Worm (Caenorhabditis elegans) whole organism, mixed stage, embryonic: Measurements from ENCODE around the gene cdc-50.B.

Source experiments
- M03D4.4 ChIP-seq: sonication (generic microtip); optimal IDR thresholded peaks from 2 replicates; lab custom pipeline; 2017; ENCODE audit warnings: mild to moderate bottlenecking, missing genetic modification characterization, missing compliant biosample characterization
- bed-3 ChIP-seq: fragments of 200-800 bp; sonication (Bioruptor generic); optimal IDR thresholded peaks from 3 replicates; lab custom pipeline; 2018; ENCODE audit warnings: mild to moderate bottlenecking, missing genetic modification characterization, moderate library complexity, missing compliant biosample characterization
- blmp-1 ChIP-seq: fragments of 150-350 bp; optimal IDR thresholded peaks from 2 replicates; lab custom pipeline; 2014; ENCODE audit warnings: missing biosample characterization, missing genetic modification characterization
- ceh-39 ChIP-seq: fragments of 150-350 bp; optimal IDR thresholded peaks from 2 replicates; lab custom pipeline; 2014; ENCODE audit warnings: missing biosample characterization, missing genetic modification characterization
- ceh-43 ChIP-seq: fragments of 200-800 bp; sonication (Bioruptor generic); optimal IDR thresholded peaks from 2 replicates; lab custom pipeline; 2018; ENCODE audit warnings: mild to moderate bottlenecking, missing genetic modification characterization, moderate library complexity, missing compliant biosample characterization
- ceh-83 ChIP-seq: fragments of 200-800 bp; sonication (Bioruptor generic); optimal IDR thresholded peaks from 2 replicates; lab custom pipeline; 2018; ENCODE audit warnings: mild to moderate bottlenecking, missing genetic modification characterization, missing compliant biosample characterization
- cnd-1 ChIP-seq: fragments of 200-800 bp; sonication (Bioruptor generic); optimal IDR thresholded peaks from 2 replicates; lab custom pipeline; 2018; ENCODE audit warnings: mild to moderate bottlenecking, missing genetic modification characterization, missing compliant biosample characterization
- drap-1 ChIP-seq: fragments of 200-800 bp; sonication (Bioruptor generic); optimal IDR thresholded peaks from 3 replicates; lab custom pipeline; 2018; ENCODE audit warnings: mild to moderate bottlenecking, missing genetic modification characterization, missing compliant biosample characterization
- elt-1 ChIP-seq: sonication (generic microtip); optimal IDR thresholded peaks from 2 replicates; lab custom pipeline; 2017; ENCODE audit warnings: missing genetic modification characterization, mild to moderate bottlenecking, missing compliant biosample characterization, antibody characterized with exemption, moderate library complexity, borderline replicate concordance; ENCODE audit not compliant: insufficient read depth
- elt-3 ChIP-seq: fragments of 150-350 bp; optimal IDR thresholded peaks from 2 replicates; lab custom pipeline; 2014; ENCODE audit warnings: missing biosample characterization, missing genetic modification characterization
- flh-1 ChIP-seq: fragments of 200-800 bp; sonication (Bioruptor generic); optimal IDR thresholded peaks from 2 replicates; lab custom pipeline; 2018; ENCODE audit warnings: mild to moderate bottlenecking, missing genetic modification characterization, moderate library complexity, missing compliant biosample characterization
- ham-2 ChIP-seq: fragments of 200-800 bp; sonication (Bioruptor generic); optimal IDR thresholded peaks from 2 replicates; lab custom pipeline; 2018; ENCODE audit warnings: mild to moderate bottlenecking, missing genetic modification characterization, missing compliant biosample characterization
- hlh-1 ChIP-seq: fragments of 150-350 bp; optimal IDR thresholded peaks from 2 replicates; lab custom pipeline; 2014; ENCODE audit warnings: missing biosample characterization, missing genetic modification reagents, missing genetic modification characterization
- lin-13 ChIP-seq: fragments of 150-350 bp; optimal IDR thresholded peaks from 2 replicates; lab custom pipeline; 2014; ENCODE audit warnings: missing biosample characterization, missing genetic modification characterization
- lsy-2 ChIP-seq: fragments of 150-350 bp; optimal IDR thresholded peaks from 2 replicates; lab custom pipeline; 2014; ENCODE audit warnings: missing biosample characterization, missing genetic modification characterization
- mep-1 ChIP-seq: fragments of 150-350 bp; optimal IDR thresholded peaks from 2 replicates; lab custom pipeline; 2017; ENCODE audit warnings: missing biosample characterization, missing genetic modification reagents, missing genetic modification characterization, inconsistent platforms
- mls-2 ChIP-seq: sonication (generic microtip); optimal IDR thresholded peaks from 2 replicates; lab custom pipeline; 2016; ENCODE audit warnings: mild to moderate bottlenecking, missing genetic modification characterization, moderate library complexity, missing compliant biosample characterization
- nhr-12 ChIP-seq: fragments of 150-350 bp; optimal IDR thresholded peaks from 2 replicates; lab custom pipeline; 2014; ENCODE audit warnings: missing biosample characterization, missing genetic modification characterization
- nhr-28 ChIP-seq: fragments of 150-350 bp; optimal IDR thresholded peaks from 2 replicates; lab custom pipeline; 2014; ENCODE audit warnings: missing biosample characterization, missing genetic modification characterization
- pha-4 ChIP-seq: fragments of 150-350 bp; optimal IDR thresholded peaks from 2 replicates; lab custom pipeline; 2018; ENCODE audit warnings: missing biosample characterization, missing genetic modification reagents, missing genetic modification characterization
- sem-2 ChIP-seq: fragments of 200-800 bp; sonication (Bioruptor generic); optimal IDR thresholded peaks from 2 replicates; lab custom pipeline; 2018; ENCODE audit warnings: mild to moderate bottlenecking, missing genetic modification characterization, missing compliant biosample characterization
- snpc-4 ChIP-seq: fragments of 150-350 bp; optimal IDR thresholded peaks from 2 replicates; lab custom pipeline; 2014; ENCODE audit warnings: missing biosample characterization, missing genetic modification characterization
- sptf-1 ChIP-seq: sonication (generic microtip); optimal IDR thresholded peaks from 2 replicates; lab custom pipeline; 2017; ENCODE audit warnings: mild to moderate bottlenecking, missing genetic modification characterization, moderate library complexity, missing compliant biosample characterization
- tbx-8 ChIP-seq: fragments of 200-800 bp; sonication (Bioruptor generic); optimal IDR thresholded peaks from 2 replicates; lab custom pipeline; 2018; ENCODE audit warnings: mild to moderate bottlenecking, missing genetic modification characterization, moderate library complexity, missing compliant biosample characterization
- unc-120 ChIP-seq: sonication (generic microtip); optimal IDR thresholded peaks from 2 replicates; lab custom pipeline; 2017; ENCODE audit warnings: missing genetic modification characterization, missing compliant biosample characterization; ENCODE audit not compliant: poor library complexity, severe bottlenecking
- unc-39 ChIP-seq: fragments of 150-350 bp; optimal IDR thresholded peaks from 2 replicates; lab custom pipeline; 2014; ENCODE audit warnings: missing biosample characterization, missing genetic modification characterization
- unc-62 ChIP-seq: fragments of 150-350 bp; optimal IDR thresholded peaks from 2 replicates; lab custom pipeline; 2014; ENCODE audit warnings: missing biosample characterization, missing genetic modification reagents, missing genetic modification characterization
- zip-8 ChIP-seq: fragments of 150-350 bp; optimal IDR thresholded peaks from 2 replicates; lab custom pipeline; 2014; ENCODE audit warnings: missing biosample characterization, missing genetic modification characterization
- ztf-11 ChIP-seq: fragments of 150-350 bp; optimal IDR thresholded peaks from 2 replicates; lab custom pipeline; 2014; ENCODE audit warnings: missing biosample characterization, missing genetic modification characterization

The cdc-50.B gene

ce11 chrIV:8725345-8725744, 39.3 kb upstream of the cdc-50.B start, which contains the start of gene pgm-3:
pgm-3 (plus strand) TSS chrIV:8725722.
- TF ChIP-seq ceh-43: no peak
- no peak for TF ChIP-seq zip-8 (tag; lab: Kevin White, UChicago)
- TF ChIP-seq, all 35 proteins: peak for 0

ce11 chrIV:8728122-8728521, 36.5 kb upstream of the cdc-50.B start, which contains the start of gene otub-3:
otub-3 (plus strand) TSS chrIV:8728177.
- no peak for TF ChIP-seq sem-2
- no peak for TF ChIP-seq drap-1 (GFP tag; lab: Kevin White, UChicago)
- no peak for TF ChIP-seq mep-1
- TF ChIP-seq tbx-8 (GFP tag; lab: Kevin White, UChicago): no peak
- TF ChIP-seq unc-62: no peak
- no peak for TF ChIP-seq ztf-11 (tag; lab: Kevin White, UChicago)
- TF ChIP-seq flh-1 (GFP tag; lab: Kevin White, UChicago): no peak
- no peak for TF ChIP-seq elt-3 (tag; lab: Kevin White, UChicago)
- TF ChIP-seq ham-2 (GFP tag; lab: Kevin White, UChicago): no peak
- no peak for TF ChIP-seq lsy-2 (tag; lab: Kevin White, UChicago)
- TF ChIP-seq elt-1 (tag; lab: Kevin White, UChicago): no peak
- no peak for TF ChIP-seq pha-4 (tag; lab: Kevin White, UChicago)
- no peak for TF ChIP-seq nhr-12 (tag; lab: Kevin White, UChicago)
- TF ChIP-seq blmp-1 (tag; lab: Kevin White, UChicago): no peak
- TF ChIP-seq cnd-1: no peak
- TF ChIP-seq lin-13 (tag; lab: Kevin White, UChicago): no peak
- no peak for TF ChIP-seq nhr-28 (tag; lab: Kevin White, UChicago)

ce11 chrIV:8729636-8730035, 35.0 kb upstream of the cdc-50.B start:
- no peak for TF ChIP-seq ztf-11 (tag; lab: Kevin White, UChicago)
- TF ChIP-seq unc-39 (tag; lab: Kevin White, UChicago): no peak

ce11 chrIV:8730469-8730868, 34.2 kb upstream of the cdc-50.B start, which contains the start of gene F21D5.3:
F21D5.3 (plus strand) TSS chrIV:8730815.
- no peak for TF ChIP-seq ceh-83

ce11 chrIV:8737354-8737753, 27.3 kb upstream of the cdc-50.B start:
- TF ChIP-seq flh-1 (GFP tag; lab: Kevin White, UChicago) (no peak), elt-1 (tag; lab: Kevin White, UChicago) (no peak), sptf-1 (tag; lab: Kevin White, UChicago) (no peak), unc-39 (tag; lab: Kevin White, UChicago) (no peak), bed-3 (GFP tag; lab: Kevin White, UChicago) (no peak), ham-2 (GFP tag; lab: Kevin White, UChicago) (no peak), nhr-28 (tag; lab: Kevin White, UChicago) (no peak), unc-120 (tag; lab: Kevin White, UChicago) (peak; percentile 10), mep-1 (no peak), nhr-12 (tag; lab: Kevin White, UChicago) (no peak), pha-4 (tag; lab: Kevin White, UChicago) (peak; percentile 35), mls-2 (tag; lab: Kevin White, UChicago) (no peak), hlh-1 (tag; lab: Kevin White, UChicago) (peak; percentile 11), ceh-39 (tag; lab: Kevin White, UChicago) (no peak), ztf-11 (tag; lab: Kevin White, UChicago) (no peak), lin-13 (tag; lab: Kevin White, UChicago) (no peak)

- TF ChIP-seq bed-3 (GFP tag; lab: Kevin White, UChicago): no peak
- no peak for TF ChIP-seq mls-2 (tag; lab: Kevin White, UChicago)
- no peak for TF ChIP-seq ceh-83
Measured at ce11 chrIV:8737787-8738186, 26.9 kb upstream of the cdc-50.B start, which contains the start of gene F21D5.4. F21D5.4 (plus strand) TSS chrIV:8738087.

ce11 chrIV:8739294-8739693, 25.4 kb upstream of the cdc-50.B start, which contains the start of gene F21D5.5:
F21D5.5 (minus strand) TSS chrIV:8739394.
- TF ChIP-seq ztf-11 (tag; lab: Kevin White, UChicago) (no peak), mls-2 (tag; lab: Kevin White, UChicago) (no peak), nhr-28 (tag; lab: Kevin White, UChicago) (no peak), sem-2 (no peak), zip-8 (tag; lab: Kevin White, UChicago) (no peak), elt-1 (tag; lab: Kevin White, UChicago) (no peak), snpc-4 (tag; lab: Kevin White, UChicago) (no peak), M03D4.4 (tag; lab: Kevin White, UChicago) (no peak), unc-62 (no peak), unc-120 (tag; lab: Kevin White, UChicago) (no peak)
